Fruit fly (Drosophila melanogaster) whole organism, pupa: Measurements from ENCODE around the gene Ubc87F.

ENCODE experiments used
- CG10348 ChIP-seq: fragments of 200-800 bp; sonication (Bioruptor generic); IDR thresholded peaks from 2 replicates; pipeline ENCODE4 v1.3.6; 2022; ENCODE audit warnings: missing biosample characterization, missing genetic modification characterization
- CG12605 ChIP-seq: fragments of 200-800 bp; sonication (Bioruptor generic); IDR thresholded peaks from 2 replicates; pipeline ENCODE4 v1.3.6; 2022; ENCODE audit warnings: missing biosample characterization, missing genetic modification characterization
- CG13204 ChIP-seq: fragments of 200-800 bp; sonication (Bioruptor generic); optimal IDR thresholded peaks from 2 replicates; lab custom pipeline; 2018; ENCODE audit warnings: missing biosample characterization, mild to moderate bottlenecking, missing genetic modification characterization, moderate library complexity
- CG14655 ChIP-seq: fragments of 200-800 bp; sonication (Bioruptor generic); optimal IDR thresholded peaks from 3 replicates; lab custom pipeline; 2017; ENCODE audit warnings: mild to moderate bottlenecking, missing biosample characterization, missing genetic modification reagents, missing genetic modification characterization
- CG15710 ChIP-seq: fragments of 200-800 bp; sonication (Bioruptor generic); optimal IDR thresholded peaks from 2 replicates; lab custom pipeline; 2018; ENCODE audit warnings: missing biosample characterization, mild to moderate bottlenecking, missing genetic modification characterization, moderate library complexity
- CG17806 ChIP-seq: fragments of 200-800 bp; sonication (Bioruptor generic); optimal IDR thresholded peaks from 2 replicates; lab custom pipeline; 2018; ENCODE audit warnings: missing biosample characterization, mild to moderate bottlenecking, missing genetic modification characterization, moderate library complexity
- CG32121 ChIP-seq: fragments of 200-800 bp; sonication (Bioruptor generic); IDR thresholded peaks from 2 replicates; pipeline ENCODE4 v1.3.6; 2022; ENCODE audit warnings: missing biosample characterization, missing genetic modification characterization
- CG34367 ChIP-seq: fragments of 200-800 bp; sonication (Bioruptor generic); optimal IDR thresholded peaks from 2 replicates; lab custom pipeline; 2018; ENCODE audit warnings: missing biosample characterization, mild to moderate bottlenecking, missing genetic modification characterization
- CG4496 ChIP-seq: fragments of 200-800 bp; sonication (Bioruptor generic); IDR thresholded peaks from 3 replicates; pipeline ENCODE4 v1.3.6; 2022; ENCODE audit warnings: missing biosample characterization, missing genetic modification characterization
- CG8159 ChIP-seq: fragments of 200-800 bp; sonication (Bioruptor generic); optimal IDR thresholded peaks from 3 replicates; lab custom pipeline; 2018; ENCODE audit warnings: missing biosample characterization, mild to moderate bottlenecking, missing genetic modification characterization, moderate library complexity
- CG8301 ChIP-seq: fragments of 200-800 bp; sonication (Bioruptor generic); optimal IDR thresholded peaks from 2 replicates; lab custom pipeline; 2018; ENCODE audit warnings: missing biosample characterization, mild to moderate bottlenecking, missing genetic modification characterization
- CG9948 ChIP-seq: fragments of 200-800 bp; sonication (Bioruptor generic); optimal IDR thresholded peaks from 2 replicates; lab custom pipeline; 2018; ENCODE audit warnings: missing biosample characterization, mild to moderate bottlenecking, missing genetic modification characterization, moderate library complexity
- D1 ChIP-seq: fragments of 200-800 bp; sonication (Bioruptor generic); optimal IDR thresholded peaks from 2 replicates; lab custom pipeline; 2018; ENCODE audit warnings: missing biosample characterization, mild to moderate bottlenecking, missing genetic modification characterization, moderate library complexity
- EcR ChIP-seq: fragments of 200-800 bp; sonication (Bioruptor generic); optimal IDR thresholded peaks from 3 replicates; lab custom pipeline; 2019; ENCODE audit warnings: missing biosample characterization, missing genetic modification characterization, mild to moderate bottlenecking, moderate library complexity, missing genetic modification reagents
- Ets98B ChIP-seq: fragments of 200-800 bp; sonication (Bioruptor generic); IDR thresholded peaks from 2 replicates; pipeline ENCODE4 v1.3.6; 2022; ENCODE audit warnings: missing biosample characterization, missing genetic modification characterization
- Pif1A ChIP-seq: fragments of 200-800 bp; sonication (Bioruptor generic); optimal IDR thresholded peaks from 3 replicates; lab custom pipeline; 2016; ENCODE audit warnings: missing biosample characterization, missing genetic modification characterization
- Pif1B ChIP-seq: fragments of 200-800 bp; sonication (Bioruptor generic); optimal IDR thresholded peaks from 3 replicates; lab custom pipeline; 2016; ENCODE audit warnings: missing biosample characterization, missing genetic modification characterization
- Snoo ChIP-seq: fragments of 200-800 bp; sonication (Bioruptor generic); optimal IDR thresholded peaks from 3 replicates; lab custom pipeline; 2017; ENCODE audit warnings: missing biosample characterization, mild to moderate bottlenecking, missing genetic modification characterization, inconsistent platforms
- fd96Ca ChIP-seq: fragments of 200-800 bp; sonication (Bioruptor generic); IDR thresholded peaks from 3 replicates; pipeline ENCODE4 v1.3.6; 2022; ENCODE audit warnings: missing biosample characterization, missing genetic modification characterization
- gl ChIP-seq: fragments of 200-800 bp; sonication (Bioruptor generic); optimal IDR thresholded peaks from 2 replicates; lab custom pipeline; 2018; ENCODE audit warnings: missing biosample characterization, mild to moderate bottlenecking, missing genetic modification characterization
- rn ChIP-seq: fragments of 200-800 bp; sonication (Bioruptor generic); IDR thresholded peaks from 2 replicates; pipeline ENCODE4 v1.3.6; 2022; ENCODE audit warnings: missing biosample characterization, missing genetic modification characterization

The Ubc87F gene

dm6 chr3R:13720798-13721197, 2.8 kb upstream of the Ubc87F start:
- TF ChIP-seq CG32121 (GFP tag; lab: Robert Waterston, UW) = 0 out of 2 replicates have a peak, but pooled peaks have one; percentile 16
- TF ChIP-seq CG9948 (tag; lab: Kevin White, UChicago) = no peak
- TF ChIP-seq Snoo (tag; lab: Kevin White, UChicago) = no peak
- no peak for TF ChIP-seq CG34367 (tag; lab: Kevin White, UChicago)

- no peak for TF ChIP-seq CG17806 (tag; lab: Kevin White, UChicago)
- TF ChIP-seq rn (GFP tag; lab: Robert Waterston, UW) = no peak
- TF ChIP-seq gl (tag; lab: Kevin White, UChicago) = no peak
- TF ChIP-seq, all 21 proteins: peak for 0
Measured at dm6 chr3R:13719053-13719452, 1.1 kb upstream of the Ubc87F start.

dm6 chr3R:13716827-13717226, 1.1 kb downstream of the Ubc87F start:
- TF ChIP-seq fd96Ca (GFP tag; lab: Robert Waterston, UW) (peak; percentile 96), CG14655 (GFP tag; lab: Kevin White, UChicago) (peak; percentile 89), D1 (tag; lab: Kevin White, UChicago) (no peak), CG12605 (GFP tag; lab: Robert Waterston, UW) (peak; percentile 82), rn (GFP tag; lab: Robert Waterston, UW) (peak; percentile 89), Pif1B (GFP tag; lab: Kevin White, UChicago) (peak; percentile 94), CG8301 (tag; lab: Kevin White, UChicago) (peak; percentile 88), Ets98B (GFP tag; lab: Robert Waterston, UW) (peak; percentile 96), CG13204 (GFP tag; lab: Kevin White, UChicago) (peak; percentile 52), CG34367 (tag; lab: Kevin White, UChicago) (peak; percentile 68), Snoo (tag; lab: Kevin White, UChicago) (peak; percentile 22), gl (tag; lab: Kevin White, UChicago) (peak; percentile 45), EcR (no peak), CG9948 (tag; lab: Kevin White, UChicago) (peak; percentile 66), CG32121 (GFP tag; lab: Robert Waterston, UW) (peak; percentile 95), Pif1A (GFP tag; lab: Kevin White, UChicago) (peak; percentile 97), CG17806 (tag; lab: Kevin White, UChicago) (peak; percentile 77), CG10348 (GFP tag; lab: Robert Waterston, UW) (peak; percentile 79), CG8159 (tag; lab: Kevin White, UChicago) (peak; percentile 68), CG4496 (GFP tag; lab: Robert Waterston, UW) (peak; percentile 96), CG15710 (peak; percentile 75)

dm6 chr3R:13715674-13716454, 2.1 kb downstream of the Ubc87F start:
- TF ChIP-seq CG15710 (peak; percentile 52), CG13204 (GFP tag; lab: Kevin White, UChicago) (peak; percentile 59), CG34367 (tag; lab: Kevin White, UChicago) (peak; percentile 46), CG14655 (GFP tag; lab: Kevin White, UChicago) (peak; percentile 28), Pif1B (GFP tag; lab: Kevin White, UChicago) (peak; percentile 33), rn (GFP tag; lab: Robert Waterston, UW) (no peak), Pif1A (GFP tag; lab: Kevin White, UChicago) (peak; percentile 49), CG8159 (tag; lab: Kevin White, UChicago) (peak; percentile 47), CG32121 (GFP tag; lab: Robert Waterston, UW) (no peak), CG4496 (GFP tag; lab: Robert Waterston, UW) (no peak), CG8301 (tag; lab: Kevin White, UChicago) (no peak), CG12605 (GFP tag; lab: Robert Waterston, UW) (peak; percentile 60), D1 (tag; lab: Kevin White, UChicago) (no peak), gl (tag; lab: Kevin White, UChicago) (peak; percentile 77), CG10348 (GFP tag; lab: Robert Waterston, UW) (no peak), EcR (peak; percentile 42), CG17806 (tag; lab: Kevin White, UChicago) (no peak)

- TF ChIP-seq rn (GFP tag; lab: Robert Waterston, UW) = no peak
- no peak for TF ChIP-seq CG9948 (tag; lab: Kevin White, UChicago)
- no peak for TF ChIP-seq CG10348 (GFP tag; lab: Robert Waterston, UW)
- TF ChIP-seq CG8301 (tag; lab: Kevin White, UChicago) = no peak
- TF ChIP-seq Ets98B (GFP tag; lab: Robert Waterston, UW) = peak; percentile 62; the same call in 1 of the 2 replicates
- no peak for TF ChIP-seq CG15710
- no peak for TF ChIP-seq CG34367 (tag; lab: Kevin White, UChicago)
- TF ChIP-seq Snoo (tag; lab: Kevin White, UChicago) = no peak
- no peak for TF ChIP-seq CG14655 (GFP tag; lab: Kevin White, UChicago)
- no peak for TF ChIP-seq CG17806 (tag; lab: Kevin White, UChicago)
- TF ChIP-seq CG12605 (GFP tag; lab: Robert Waterston, UW) = no peak; the same call in 1 of the 2 replicates
- peak; percentile 64; the same call in 2 of the 3 replicates for TF ChIP-seq CG4496 (GFP tag; lab: Robert Waterston, UW)
- no peak; the same call in 2 of the 3 replicates for TF ChIP-seq fd96Ca (GFP tag; lab: Robert Waterston, UW)
- no peak for TF ChIP-seq CG8159 (tag; lab: Kevin White, UChicago)
- peak; percentile 50 for TF ChIP-seq CG32121 (GFP tag; lab: Robert Waterston, UW)
- no peak for TF ChIP-seq D1 (tag; lab: Kevin White, UChicago)
- peak; percentile 65 for TF ChIP-seq CG13204 (GFP tag; lab: Kevin White, UChicago)
- peak; percentile 73 for TF ChIP-seq EcR
- peak; percentile 7 for TF ChIP-seq Pif1B (GFP tag; lab: Kevin White, UChicago)
- TF ChIP-seq gl (tag; lab: Kevin White, UChicago) = peak; percentile 27
- TF ChIP-seq Pif1A (GFP tag; lab: Kevin White, UChicago) = peak; percentile 63
- TF ChIP-seq, all 21 proteins: peak for 8
Measured at dm6 chr3R:13715012-13715673, 2.8 kb downstream of the Ubc87F start, which contains the start of gene kmr. Gene kmr, plus strand, starts transcription at chr3R:13715207.
